Worm (Caenorhabditis elegans) whole organism, L4/young adult: Measurements from ENCODE around the gene F21A3.4.

Experiments used
- W03F9.2 ChIP-seq: fragments of 150-350 bp; optimal IDR thresholded peaks from 2 replicates; lab custom pipeline; 2014; ENCODE audit warnings: missing biosample characterization, missing genetic modification characterization
- dao-5 ChIP-seq: sonication (generic microtip); optimal IDR thresholded peaks from 2 replicates; lab custom pipeline; 2016; ENCODE audit warnings: missing genotype, missing genetic modification characterization, moderate library complexity, missing compliant biosample characterization
- him-1 ChIP-seq: sonication (generic microtip); optimal IDR thresholded peaks from 2 replicates; lab custom pipeline; 2016; ENCODE audit warnings: missing genotype, missing genetic modification reagents, missing genetic modification characterization, missing compliant biosample characterization

The F21A3.4 gene

ce11 chrV:15516476-15516875 is 19.9 kb upstream of the F21A3.4 start:
- TF ChIP-seq dao-5 (tag; lab: Kevin White, UChicago) (no peak), him-1 (tag; lab: Kevin White, UChicago) (no peak)

- TF ChIP-seq W03F9.2 (tag; lab: Kevin White, UChicago), result no peak
- TF ChIP-seq dao-5 (tag; lab: Kevin White, UChicago), result no peak
- no peak for TF ChIP-seq him-1 (tag; lab: Kevin White, UChicago)
Measured at ce11 chrV:15517413-15517812, 19.0 kb upstream of the F21A3.4 start, which contains the start of gene F21A3.3. TSS of gene F21A3.3 (plus strand) at chrV:15517713.

- TF ChIP-seq dao-5 (tag; lab: Kevin White, UChicago) (no peak), him-1 (tag; lab: Kevin White, UChicago) (no peak), W03F9.2 (tag; lab: Kevin White, UChicago) (no peak)
Measured at ce11 chrV:15519845-15520244, 16.6 kb upstream of the F21A3.4 start.

ce11 chrV:15520398-15520797 is 16.0 kb upstream of the F21A3.4 start:
- TF ChIP-seq dao-5 (tag; lab: Kevin White, UChicago), result no peak
- no peak for TF ChIP-seq W03F9.2 (tag; lab: Kevin White, UChicago)
- TF ChIP-seq him-1 (tag; lab: Kevin White, UChicago), result no peak

ce11 chrV:15521920-15522319 is 14.5 kb upstream of the F21A3.4 start, which contains the start of gene lgc-31:
TSS of gene lgc-31 (minus strand) at chrV:15522020.
- TF ChIP-seq him-1 (tag; lab: Kevin White, UChicago) (no peak), W03F9.2 (tag; lab: Kevin White, UChicago) (no peak), dao-5 (tag; lab: Kevin White, UChicago) (no peak)

ce11 chrV:15529069-15529468 is 7.4 kb upstream of the F21A3.4 start, which contains the start of gene srh-276:
TSS of gene srh-276 (plus strand) at chrV:15529369.
- TF ChIP-seq dao-5 (tag; lab: Kevin White, UChicago), result no peak
- no peak for TF ChIP-seq W03F9.2 (tag; lab: Kevin White, UChicago)
- TF ChIP-seq him-1 (tag; lab: Kevin White, UChicago), result no peak

- TF ChIP-seq dao-5 (tag; lab: Kevin White, UChicago) (no peak), him-1 (tag; lab: Kevin White, UChicago) (no peak), W03F9.2 (tag; lab: Kevin White, UChicago) (no peak)
Measured at ce11 chrV:15533096-15533495, 3.3 kb upstream of the F21A3.4 start, which contains the start of gene F21A3.11. TSS of gene F21A3.11 (minus strand) at chrV:15533212.

- TF ChIP-seq dao-5 (tag; lab: Kevin White, UChicago), result no peak
Measured at ce11 chrV:15533864-15534263, 2.6 kb upstream of the F21A3.4 start, which contains the start of gene F21A3.2. TSS of gene F21A3.2 (minus strand) at chrV:15533964.

ce11 chrV:15537923-15538322 is 1.5 kb downstream of the F21A3.4 start, which contains the start of gene prde-1:
TSS of gene prde-1 (plus strand) at chrV:15538244.
- TF ChIP-seq dao-5 (tag; lab: Kevin White, UChicago) (no peak), him-1 (tag; lab: Kevin White, UChicago) (no peak), W03F9.2 (tag; lab: Kevin White, UChicago) (no peak)

- no peak for TF ChIP-seq W03F9.2 (tag; lab: Kevin White, UChicago)
- TF ChIP-seq him-1 (tag; lab: Kevin White, UChicago), result no peak
- no peak for TF ChIP-seq dao-5 (tag; lab: Kevin White, UChicago)
Measured at ce11 chrV:15543252-15543651, 6.8 kb downstream of the F21A3.4 start.

ce11 chrV:15544898-15545297 is 8.5 kb downstream of the F21A3.4 start, which contains the start of gene glb-14:
TSS of gene glb-14 (minus strand) at chrV:15544994.
- TF ChIP-seq W03F9.2 (tag; lab: Kevin White, UChicago), result no peak
- no peak for TF ChIP-seq him-1 (tag; lab: Kevin White, UChicago)
- no peak for TF ChIP-seq dao-5 (tag; lab: Kevin White, UChicago)

- TF ChIP-seq W03F9.2 (tag; lab: Kevin White, UChicago) (no peak), dao-5 (tag; lab: Kevin White, UChicago) (no peak), him-1 (tag; lab: Kevin White, UChicago) (no peak)
Measured at ce11 chrV:15547727-15548126, 11.3 kb downstream of the F21A3.4 start.

ce11 chrV:15550408-15550807 is 14.0 kb downstream of the F21A3.4 start:
- no peak for TF ChIP-seq W03F9.2 (tag; lab: Kevin White, UChicago)
- TF ChIP-seq him-1 (tag; lab: Kevin White, UChicago), result no peak
- TF ChIP-seq dao-5 (tag; lab: Kevin White, UChicago), result no peak

- peak; percentile 37 for TF ChIP-seq him-1 (tag; lab: Kevin White, UChicago)
- TF ChIP-seq W03F9.2 (tag; lab: Kevin White, UChicago), result no peak
- no peak for TF ChIP-seq dao-5 (tag; lab: Kevin White, UChicago)
Measured at ce11 chrV:15551642-15552041, 15.2 kb downstream of the F21A3.4 start.
